Fruit fly (Drosophila melanogaster) whole organism, embryonic: Measurements from ENCODE around the gene mRpL33.

Experiments used
- Blimp-1 ChIP-seq: fragments of 200-800 bp; sonication (Bioruptor generic); optimal IDR thresholded peaks from 3 replicates; lab custom pipeline; 2018; ENCODE audit warnings: missing biosample characterization, missing genetic modification characterization, mild to moderate bottlenecking, moderate library complexity, missing genetic modification reagents
- BtbVII ChIP-seq: fragments of 200-800 bp; sonication (Bioruptor generic); optimal IDR thresholded peaks from 3 replicates; lab custom pipeline; 2017; ENCODE audit warnings: missing biosample characterization, mild to moderate bottlenecking, missing genetic modification characterization
- CG11695 ChIP-seq: fragments of 200-800 bp; sonication (Bioruptor generic); IDR thresholded peaks from 3 replicates; pipeline ENCODE4 v1.3.6; 2022; ENCODE audit warnings: missing biosample characterization, missing genetic modification characterization
- CG12391 ChIP-seq: fragments of 200-800 bp; sonication (Bioruptor generic); optimal IDR thresholded peaks from 3 replicates; lab custom pipeline; 2018; ENCODE audit warnings: missing biosample characterization, mild to moderate bottlenecking, missing genetic modification characterization, moderate library complexity
- CG13123 ChIP-seq: fragments of 200-800 bp; sonication (Bioruptor generic); optimal IDR thresholded peaks from 2 replicates; lab custom pipeline; 2016; ENCODE audit warnings: missing biosample characterization, missing genetic modification characterization
- CG13287 ChIP-seq: fragments of 200-800 bp; sonication (Bioruptor generic); IDR thresholded peaks from 2 replicates; pipeline ENCODE4 v1.3.6; 2022; ENCODE audit warnings: missing biosample characterization, missing genetic modification characterization; ENCODE audit not compliant: partially characterized antibody
- CG14710 ChIP-seq: fragments of 200-800 bp; sonication (Bioruptor generic); optimal IDR thresholded peaks from 3 replicates; lab custom pipeline; 2019; ENCODE audit warnings: missing biosample characterization, mild to moderate bottlenecking, missing genetic modification characterization, moderate library complexity
- CG15269 ChIP-seq: fragments of 200-800 bp; sonication (Bioruptor generic); optimal IDR thresholded peaks from 2 replicates; lab custom pipeline; 2018; ENCODE audit warnings: missing biosample characterization, mild to moderate bottlenecking, missing genetic modification characterization, moderate library complexity
- CG17186 ChIP-seq: fragments of 200-800 bp; sonication (Bioruptor generic); optimal IDR thresholded peaks from 3 replicates; lab custom pipeline; 2017; ENCODE audit warnings: missing biosample characterization, missing genetic modification reagents, missing genetic modification characterization
- CG17359 ChIP-seq: fragments of 200-800 bp; sonication (Bioruptor generic); optimal IDR thresholded peaks from 3 replicates; lab custom pipeline; 2018; ENCODE audit warnings: missing biosample characterization, mild to moderate bottlenecking, missing genetic modification characterization, moderate library complexity
- CG18599 ChIP-seq: fragments of 200-800 bp; sonication (Bioruptor generic); optimal IDR thresholded peaks from 3 replicates; lab custom pipeline; 2017; ENCODE audit warnings: missing biosample characterization, missing genetic modification characterization, mild to moderate bottlenecking, moderate library complexity, missing genetic modification reagents
- CG2889 ChIP-seq: fragments of 200-800 bp; sonication (Bioruptor generic); IDR thresholded peaks from 3 replicates; pipeline ENCODE4 v1.3.6; 2022; ENCODE audit warnings: missing biosample characterization, missing genetic modification characterization
- CG4820 ChIP-seq: fragments of 200-800 bp; sonication (Bioruptor generic); optimal IDR thresholded peaks from 3 replicates; lab custom pipeline; 2016; ENCODE audit warnings: missing biosample characterization, missing genetic modification characterization
- CG6175 ChIP-seq: fragments of 200-800 bp; sonication (Bioruptor generic); IDR thresholded peaks from 3 replicates; pipeline ENCODE4 v1.3.6; 2022; ENCODE audit warnings: missing biosample characterization, missing genetic modification characterization
- CG6765 ChIP-seq: fragments of 200-800 bp; sonication (Bioruptor generic); optimal IDR thresholded peaks from 3 replicates; lab custom pipeline; 2017; ENCODE audit warnings: missing biosample characterization, mild to moderate bottlenecking, missing genetic modification characterization
- CG9797 ChIP-seq: fragments of 200-800 bp; sonication (Bioruptor generic); optimal IDR thresholded peaks from 3 replicates; lab custom pipeline; 2018; ENCODE audit warnings: missing biosample characterization, mild to moderate bottlenecking, missing genetic modification characterization
- CG9817 ChIP-seq: fragments of 200-800 bp; sonication (Bioruptor generic); optimal IDR thresholded peaks from 2 replicates; lab custom pipeline; 2018; ENCODE audit warnings: missing biosample characterization, mild to moderate bottlenecking, missing genetic modification characterization, moderate library complexity
- D19A ChIP-seq: fragments of 200-800 bp; optimal IDR thresholded peaks from 3 replicates; lab custom pipeline; 2019; ENCODE audit warnings: missing biosample characterization, mild to moderate bottlenecking, missing genetic modification characterization, moderate library complexity
- Dll ChIP-seq: fragments of 200-800 bp; sonication (Bioruptor generic); IDR thresholded peaks from 4 replicates; pipeline ENCODE4 v1.3.6; 2022; ENCODE audit warnings: missing biosample characterization, missing genetic modification characterization; ENCODE audit not compliant: partially characterized antibody
- Drgx ChIP-seq: fragments of 200-800 bp; sonication (Bioruptor generic); IDR thresholded peaks from 2 replicates; pipeline ENCODE4 v1.3.6; 2022; ENCODE audit warnings: missing biosample characterization, missing genetic modification characterization
- H15 ChIP-seq: fragments of 200-800 bp; sonication (Bioruptor generic); IDR thresholded peaks from 3 replicates; pipeline ENCODE4 v1.3.6; 2022; ENCODE audit warnings: missing biosample characterization, missing genetic modification characterization
- Lpt ChIP-seq: fragments of >200 bp; optimal IDR thresholded peaks from 2 replicates; lab custom pipeline; 2018; ENCODE audit warnings: missing biosample characterization, missing genetic modification characterization
- MTF-1 ChIP-seq: fragments of 200-800 bp; sonication (Bioruptor generic); optimal IDR thresholded peaks from 2 replicates; lab custom pipeline; 2018; ENCODE audit warnings: missing biosample characterization, mild to moderate bottlenecking, missing genetic modification characterization, borderline replicate concordance
- Max ChIP-seq: fragments of 200-800 bp; sonication (Bioruptor generic); optimal IDR thresholded peaks from 2 replicates; lab custom pipeline; 2016; ENCODE audit warnings: missing biosample characterization, mild to moderate bottlenecking, missing genetic modification characterization
- Nf-YB ChIP-seq: fragments of 200-800 bp; sonication (Bioruptor generic); optimal IDR thresholded peaks from 3 replicates; lab custom pipeline; 2019; ENCODE audit warnings: missing biosample characterization, mild to moderate bottlenecking, missing genetic modification characterization, moderate library complexity
- Nf-YC ChIP-seq: fragments of 200-800 bp; optimal IDR thresholded peaks from 3 replicates; lab custom pipeline; 2019; ENCODE audit warnings: missing biosample characterization, mild to moderate bottlenecking, missing genetic modification characterization, moderate library complexity
- Poxn ChIP-seq: fragments of 200-800 bp; sonication (Bioruptor generic); IDR thresholded peaks from 2 replicates; pipeline ENCODE4 v1.3.6; 2022; ENCODE audit warnings: missing biosample characterization, missing genetic modification characterization
- Rfx ChIP-seq: fragments of 200-800 bp; sonication (Bioruptor generic); IDR thresholded peaks from 2 replicates; pipeline ENCODE4 v1.3.6; 2022; ENCODE audit warnings: missing biosample characterization, missing genetic modification characterization
- Sox102F ChIP-seq: fragments of 200-800 bp; sonication (Bioruptor generic); optimal IDR thresholded peaks from 2 replicates; lab custom pipeline; 2018; ENCODE audit warnings: missing biosample characterization, mild to moderate bottlenecking, missing genetic modification characterization, moderate library complexity
- Stat92E ChIP-seq, 3 experiments: fragments of >200 bp in 2 of 3; fragments of 200-800 bp in 1 of 3; sonication (Bioruptor generic) in 1 of 3; optimal IDR thresholded peaks; 2 replicates each; lab custom pipeline; 2017 to 2019; ENCODE audit warnings: missing biosample characterization in 3 of 3, missing genetic modification characterization in 3 of 3, mild to moderate bottlenecking in 1 of 3, moderate library complexity in 1 of 3
- ara ChIP-seq: fragments of 200-800 bp; sonication (Bioruptor generic); IDR thresholded peaks from 2 replicates; pipeline ENCODE4 v1.3.6; 2022; ENCODE audit warnings: missing biosample characterization, missing genetic modification characterization
- caup ChIP-seq: fragments of 200-800 bp; sonication (Bioruptor generic); optimal IDR thresholded peaks from 3 replicates; lab custom pipeline; 2017; ENCODE audit warnings: missing biosample characterization, mild to moderate bottlenecking, missing genetic modification characterization, moderate library complexity; ENCODE audit not compliant: severe bottlenecking
- ems ChIP-seq: fragments of 200-800 bp; sonication (Bioruptor generic); optimal IDR thresholded peaks from 3 replicates; lab custom pipeline; 2016; ENCODE audit warnings: missing biosample characterization, missing genetic modification characterization
- gsb-n ChIP-seq: fragments of 200-800 bp; sonication (Bioruptor generic); optimal IDR thresholded peaks from 3 replicates; lab custom pipeline; 2018; ENCODE audit warnings: missing biosample characterization, mild to moderate bottlenecking, missing genetic modification characterization
- h ChIP-seq: fragments of >200 bp; optimal IDR thresholded peaks from 2 replicates; lab custom pipeline; 2017
- hb ChIP-seq: fragments of 200-800 bp; sonication (Bioruptor generic); IDR thresholded peaks from 3 replicates; pipeline ENCODE4 v1.3.6; 2022; ENCODE audit warnings: missing biosample characterization, missing genetic modification characterization; ENCODE audit not compliant: partially characterized antibody
- jing ChIP-seq: fragments of 200-800 bp; sonication (Bioruptor generic); optimal IDR thresholded peaks from 2 replicates; lab custom pipeline; 2018; ENCODE audit warnings: missing biosample characterization, mild to moderate bottlenecking, missing genetic modification characterization
- lov ChIP-seq, 2 experiments: fragments of 200-800 bp in 1 of 2; fragments of >200 bp in 1 of 2; sonication (Bioruptor generic) in 1 of 2; IDR thresholded peaks in 1 of 2; optimal IDR thresholded peaks in 1 of 2; 2 replicates in 1 of 2; 3 replicates in 1 of 2; pipeline versions ENCODE4 v1.3.6 to Lab custom; 2017 to 2022; ENCODE audit warnings: missing biosample characterization in 1 of 2, missing genetic modification characterization in 1 of 2
- mam ChIP-seq: fragments of 200-800 bp; sonication (Bioruptor generic); optimal IDR thresholded peaks from 3 replicates; lab custom pipeline; 2016; ENCODE audit warnings: missing biosample characterization, missing genetic modification characterization
- nerfin-2 ChIP-seq: fragments of 200-800 bp; sonication (Bioruptor generic); IDR thresholded peaks from 2 replicates; pipeline ENCODE4 v1.3.6; 2022; ENCODE audit warnings: missing biosample characterization, missing genetic modification characterization; ENCODE audit not compliant: partially characterized antibody
- pan ChIP-seq, 4 experiments: fragments of >200 bp in 3 of 4; fragments of 200-800 bp in 1 of 4; sonication (Bioruptor generic) in 1 of 4; optimal IDR thresholded peaks in 3 of 4; IDR thresholded peaks in 1 of 4; 2 replicates each; pipeline versions ENCODE4 v1.3.6 to Lab custom; 2017 to 2022; ENCODE audit warnings: missing biosample characterization in 2 of 4, missing genetic modification characterization in 2 of 4, mixed read lengths in 1 of 4
- prd ChIP-seq, 3 experiments: fragments of >200 bp in 2 of 3; fragments of 200-800 bp in 1 of 3; sonication (Bioruptor generic) in 1 of 3; optimal IDR thresholded peaks in 2 of 3; IDR thresholded peaks in 1 of 3; 2 replicates in 2 of 3; 3 replicates in 1 of 3; pipeline versions ENCODE4 v1.3.6 to Lab custom; 2017 to 2022; ENCODE audit warnings: missing biosample characterization in 1 of 3, missing genetic modification characterization in 1 of 3
- pum ChIP-seq: fragments of 200-800 bp; sonication (Bioruptor generic); optimal IDR thresholded peaks from 2 replicates; lab custom pipeline; 2016; ENCODE audit warnings: missing biosample characterization, missing genetic modification characterization
- rib ChIP-seq: fragments of 200-800 bp; sonication (Bioruptor generic); IDR thresholded peaks from 2 replicates; pipeline ENCODE4 v1.3.6; 2022; ENCODE audit warnings: missing biosample characterization, missing genetic modification characterization
- sisA ChIP-seq: fragments of 200-800 bp; sonication (Bioruptor generic); IDR thresholded peaks from 2 replicates; pipeline ENCODE4 v1.3.6; 2022; ENCODE audit warnings: missing biosample characterization, missing genetic modification characterization
- sr ChIP-seq: fragments of 200-800 bp; sonication (Bioruptor generic); IDR thresholded peaks from 3 replicates; pipeline ENCODE4 v1.3.6; 2022; ENCODE audit warnings: missing biosample characterization, missing genetic modification characterization
- tin ChIP-seq: fragments of 200-800 bp; sonication (Bioruptor generic); optimal IDR thresholded peaks from 3 replicates; lab custom pipeline; 2016; ENCODE audit warnings: missing biosample characterization, missing genetic modification characterization
- toy ChIP-seq: fragments of 200-800 bp; sonication (Bioruptor generic); IDR thresholded peaks from 2 replicates; pipeline ENCODE4 v1.3.6; 2022; ENCODE audit warnings: missing biosample characterization, missing genetic modification characterization

The mRpL33 gene

DNA sequence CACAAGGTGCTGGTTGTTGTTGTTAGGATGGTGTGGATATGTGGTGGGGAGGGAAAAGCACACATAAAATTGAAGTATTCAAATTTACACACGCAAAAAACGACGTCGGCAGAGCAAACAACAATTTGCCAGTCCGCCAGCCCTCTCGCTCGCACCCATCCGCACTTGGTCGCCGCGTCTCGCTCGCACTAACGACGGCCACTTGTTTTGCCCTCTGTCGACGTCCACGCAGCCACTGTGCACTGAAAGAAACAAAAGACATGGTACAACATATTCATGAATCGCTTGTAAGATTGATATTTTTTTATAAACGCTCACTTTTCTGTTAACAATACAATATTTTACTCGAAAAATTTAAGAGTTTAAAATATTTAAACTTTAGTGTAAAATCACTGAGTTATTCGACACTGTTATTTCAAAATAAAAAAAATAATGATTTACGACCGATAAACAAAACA is 1.9 kb upstream of the mRpL33 start (continued):
- TF ChIP-seq gsb-n (no peak), CG4820 (GFP tag; lab: Kevin White, UChicago) (peak; percentile 21), pan (optimal IDR thresholded peaks at IDR 0.05; lab: Kevin White, UChicago) (no peak), pan (GFP tag; optimal IDR thresholded peaks at IDR 0.05 in 1 of 2, IDR thresholded peaks at IDR 0.05 in 1 of 2) (peak in 1 of 2 experiments; percentile 51), h (lab: Kevin White, UChicago) (no peak), rib (GFP tag; lab: Robert Waterston, UW) (no peak; the same call in none of the 2 replicates), CG2889 (GFP tag; lab: Robert Waterston, UW) (no peak), toy (GFP tag; lab: Robert Waterston, UW) (no peak), CG13287 (GFP tag; lab: Robert Waterston, UW) (no peak), Dll (GFP tag; lab: Robert Waterston, UW) (no peak), Lpt (GFP tag; lab: Kevin White, UChicago) (no peak), CG13123 (no peak), Stat92E (GFP tag; optimal IDR thresholded peaks at IDR 0.05; lab: Kevin White, UChicago) (no peak), CG15269 (tag; lab: Kevin White, UChicago) (peak; percentile 74), Nf-YC (tag; lab: Kevin White, UChicago) (peak; percentile 64), nerfin-2 (GFP tag; lab: Robert Waterston, UW) (no peak), Rfx (GFP tag; lab: Robert Waterston, UW) (peak; percentile 78), ara (peak; percentile 35), mam (GFP tag; lab: Kevin White, UChicago) (peak; percentile 63), H15 (GFP tag; lab: Robert Waterston, UW) (no peak), Nf-YB (GFP tag; lab: Kevin White, UChicago) (peak; percentile 41), CG9797 (GFP tag; lab: Kevin White, UChicago) (no peak), prd (optimal IDR thresholded peaks at IDR 0.05; lab: Kevin White, UChicago) (no peak), prd (GFP tag; IDR thresholded peaks at IDR 0.05; lab: Robert Waterston, UW) (peak; percentile 45; the same call in 2 of the 3 replicates), CG17359 (tag; lab: Kevin White, UChicago) (peak; percentile 61), Drgx (GFP tag; lab: Robert Waterston, UW) (peak; percentile 69), jing (GFP tag; lab: Kevin White, UChicago) (no peak), CG11695 (peak; percentile 69; the same call in 2 of the 3 replicates), ems (GFP tag; lab: Kevin White, UChicago) (peak; percentile 34), CG17186 (GFP tag; lab: Kevin White, UChicago) (no peak), BtbVII (GFP tag; lab: Kevin White, UChicago) (no peak), sr (0 out of 3 replicates have a peak, but pooled peaks have one; percentile 20), CG6175 (GFP tag; lab: Robert Waterston, UW) (no peak; the same call in 2 of the 3 replicates), Poxn (GFP tag; lab: Robert Waterston, UW) (no peak), MTF-1 (GFP tag; lab: Kevin White, UChicago) (no peak), tin (GFP tag; lab: Kevin White, UChicago) (peak; percentile 52), CG12391 (peak; percentile 67), CG18599 (GFP tag; lab: Kevin White, UChicago) (peak; percentile 69), CG14710 (peak; percentile 13), D19A (peak; percentile 35), pum (GFP tag; lab: Kevin White, UChicago) (peak; percentile 3), hb (GFP tag; lab: Robert Waterston, UW) (no peak), sisA (GFP tag; lab: Robert Waterston, UW) (peak; percentile 54), CG9817 (tag; lab: Kevin White, UChicago) (peak; percentile 67), Max (GFP tag; lab: Kevin White, UChicago) (peak; percentile 16), Sox102F (GFP tag; lab: Kevin White, UChicago) (peak; percentile 65), Blimp-1 (peak; percentile 46), CG6765 (GFP tag; lab: Kevin White, UChicago) (peak; percentile 50), caup (peak; percentile 37), lov (optimal IDR thresholded peaks at IDR 0.05; lab: Kevin White, UChicago) (no peak), lov (GFP tag; IDR thresholded peaks at IDR 0.05; lab: Robert Waterston, UW) (no peak)
